Fruit fly (Drosophila melanogaster) whole organism, prepupa: Measurements from ENCODE around the gene eIF3a.

Source experiments
- Blimp-1 ChIP-seq: fragments of 200-800 bp; sonication (Bioruptor generic); optimal IDR thresholded peaks from 3 replicates; lab custom pipeline; 2017; ENCODE audit warnings: missing biosample characterization, missing genetic modification characterization, mild to moderate bottlenecking, moderate library complexity, missing genetic modification reagents
- CG10631 ChIP-seq: fragments of 200-800 bp; sonication (Bioruptor generic); optimal IDR thresholded peaks from 2 replicates; lab custom pipeline; 2016; ENCODE audit warnings: missing biosample characterization, missing genetic modification characterization
- CG11902 ChIP-seq: fragments of 200-800 bp; sonication (Bioruptor generic); optimal IDR thresholded peaks from 3 replicates; lab custom pipeline; 2016; ENCODE audit warnings: missing biosample characterization, missing genetic modification characterization
- CG15336 ChIP-seq: fragments of 200-800 bp; sonication (Bioruptor generic); IDR thresholded peaks from 2 replicates; pipeline ENCODE4 v1.3.6; 2022; ENCODE audit warnings: missing biosample characterization, missing genetic modification characterization
- CG1621 ChIP-seq: fragments of 200-800 bp; sonication (Bioruptor generic); optimal IDR thresholded peaks from 3 replicates; lab custom pipeline; 2018; ENCODE audit warnings: missing biosample characterization, mild to moderate bottlenecking, missing genetic modification characterization
- CG3032 ChIP-seq: fragments of 200-800 bp; optimal IDR thresholded peaks from 2 replicates; lab custom pipeline; 2019; ENCODE audit warnings: missing biosample characterization, mild to moderate bottlenecking, missing genetic modification characterization, moderate library complexity
- CG32006 ChIP-seq: fragments of 200-800 bp; sonication (Bioruptor generic); optimal IDR thresholded peaks from 3 replicates; lab custom pipeline; 2017; ENCODE audit warnings: missing biosample characterization, mild to moderate bottlenecking, missing genetic modification characterization
- CG34406 ChIP-seq: fragments of 200-800 bp; sonication (Bioruptor generic); optimal IDR thresholded peaks from 3 replicates; lab custom pipeline; 2016; ENCODE audit warnings: missing biosample characterization, missing genetic modification characterization
- CG3919 ChIP-seq: fragments of 200-800 bp; sonication (Bioruptor generic); optimal IDR thresholded peaks from 3 replicates; lab custom pipeline; 2016; ENCODE audit warnings: missing biosample characterization, missing genetic modification characterization
- CG4318 ChIP-seq: fragments of 200-800 bp; sonication (Bioruptor generic); optimal IDR thresholded peaks from 3 replicates; lab custom pipeline; 2017; ENCODE audit warnings: missing biosample characterization, mild to moderate bottlenecking, missing genetic modification characterization
- CG6163 ChIP-seq: fragments of 200-800 bp; sonication (Bioruptor generic); IDR thresholded peaks from 3 replicates; pipeline ENCODE4 v1.3.6; 2022; ENCODE audit warnings: missing biosample characterization, missing genetic modification characterization
- CG6792 ChIP-seq: fragments of 200-800 bp; sonication (Bioruptor generic); optimal IDR thresholded peaks from 3 replicates; lab custom pipeline; 2016; ENCODE audit warnings: missing biosample characterization, missing genetic modification characterization
- CG6808 ChIP-seq: fragments of 200-800 bp; sonication (Bioruptor generic); optimal IDR thresholded peaks from 3 replicates; lab custom pipeline; 2017; ENCODE audit warnings: missing biosample characterization, missing genetic modification characterization, mild to moderate bottlenecking, moderate library complexity, missing genetic modification reagents
- CG9139 ChIP-seq: fragments of 200-800 bp; sonication (Bioruptor generic); optimal IDR thresholded peaks from 3 replicates; lab custom pipeline; 2017; ENCODE audit warnings: missing biosample characterization, mild to moderate bottlenecking, missing genetic modification characterization
- Eip75B ChIP-seq: fragments of 200-800 bp; sonication (Bioruptor generic); optimal IDR thresholded peaks from 3 replicates; lab custom pipeline; 2016; ENCODE audit warnings: missing biosample characterization, missing genetic modification characterization
- Eip78C ChIP-seq: fragments of 200-800 bp; sonication (Bioruptor generic); peaks from one replicate; lab custom pipeline; 2016; ENCODE audit warnings: missing biosample characterization, missing genetic modification characterization
- Eip93F ChIP-seq: fragments of 200-800 bp; sonication (Bioruptor generic); optimal IDR thresholded peaks from 2 replicates; lab custom pipeline; 2016; ENCODE audit warnings: missing biosample characterization, mild to moderate bottlenecking, missing genetic modification characterization
- Ets96B ChIP-seq: fragments of 200-800 bp; optimal IDR thresholded peaks from 2 replicates; lab custom pipeline; 2019; ENCODE audit warnings: missing biosample characterization, mild to moderate bottlenecking, missing genetic modification characterization, moderate library complexity
- Gug ChIP-seq: fragments of 200-800 bp; sonication (Bioruptor generic); IDR thresholded peaks from 2 replicates; pipeline ENCODE4 v1.3.6; 2022; ENCODE audit warnings: missing biosample characterization, missing genetic modification characterization
- Hr38 ChIP-seq: sonication (Bioruptor generic); optimal IDR thresholded peaks from 2 replicates; lab custom pipeline; 2016; ENCODE audit warnings: missing biosample characterization, missing genetic modification characterization
- Hr39 ChIP-seq: fragments of 200-800 bp; sonication (Bioruptor generic); optimal IDR thresholded peaks from 2 replicates; lab custom pipeline; 2016; ENCODE audit warnings: missing biosample characterization, missing genetic modification characterization
- OdsH ChIP-seq: fragments of 200-800 bp; sonication (Bioruptor generic); optimal IDR thresholded peaks from 3 replicates; lab custom pipeline; 2016; ENCODE audit warnings: missing biosample characterization, missing genetic modification characterization
- Smox ChIP-seq: fragments of 200-800 bp; sonication (Bioruptor generic); optimal IDR thresholded peaks from 3 replicates; lab custom pipeline; 2016; ENCODE audit warnings: missing biosample characterization, missing genetic modification characterization
- Sox14 ChIP-seq: fragments of 200-800 bp; sonication (Bioruptor generic); optimal IDR thresholded peaks from 3 replicates; lab custom pipeline; 2016; ENCODE audit warnings: missing biosample characterization, missing genetic modification characterization
- acj6 ChIP-seq: fragments of 200-800 bp; sonication (Bioruptor generic); optimal IDR thresholded peaks from 3 replicates; lab custom pipeline; 2016; ENCODE audit warnings: missing biosample characterization, missing genetic modification characterization
- cyc ChIP-seq: fragments of 200-800 bp; sonication (Bioruptor generic); optimal IDR thresholded peaks from 3 replicates; lab custom pipeline; 2016; ENCODE audit warnings: missing biosample characterization, missing genetic modification characterization
- dac ChIP-seq: fragments of 200-800 bp; sonication (Bioruptor generic); optimal IDR thresholded peaks from 2 replicates; lab custom pipeline; 2017; ENCODE audit warnings: missing biosample characterization, mild to moderate bottlenecking, missing genetic modification characterization
- dsx ChIP-seq: fragments of 200-800 bp; optimal IDR thresholded peaks from 3 replicates; lab custom pipeline; 2019; ENCODE audit warnings: missing biosample characterization, mild to moderate bottlenecking, missing genetic modification characterization, moderate library complexity; ENCODE audit not compliant: poor library complexity, severe bottlenecking
- eg ChIP-seq: fragments of 200-800 bp; sonication (Bioruptor generic); IDR thresholded peaks from 3 replicates; pipeline ENCODE4 v1.3.6; 2022; ENCODE audit warnings: missing biosample characterization, missing genetic modification characterization
- esn ChIP-seq: fragments of 200-800 bp; sonication (Bioruptor generic); optimal IDR thresholded peaks from 2 replicates; lab custom pipeline; 2016; ENCODE audit warnings: missing biosample characterization, mild to moderate bottlenecking, missing genetic modification characterization, moderate library complexity
- fd59A ChIP-seq: fragments of 200-800 bp; sonication (Bioruptor generic); optimal IDR thresholded peaks from 2 replicates; lab custom pipeline; 2017; ENCODE audit warnings: missing biosample characterization, mild to moderate bottlenecking, missing genetic modification characterization, missing genetic modification reagents
- fd85E ChIP-seq: fragments of 200-800 bp; sonication (Bioruptor generic); optimal IDR thresholded peaks from 3 replicates; lab custom pipeline; 2016; ENCODE audit warnings: missing biosample characterization, missing genetic modification characterization
- fkh ChIP-seq: fragments of 200-800 bp; sonication (Bioruptor generic); optimal IDR thresholded peaks from 3 replicates; lab custom pipeline; 2017; ENCODE audit warnings: missing biosample characterization, mild to moderate bottlenecking, missing genetic modification characterization, moderate library complexity
- lz ChIP-seq: fragments of 200-800 bp; sonication (Bioruptor generic); optimal IDR thresholded peaks from 3 replicates; lab custom pipeline; 2016; ENCODE audit warnings: missing biosample characterization, missing genetic modification characterization
- net ChIP-seq: fragments of 200-800 bp; sonication (Bioruptor generic); optimal IDR thresholded peaks from 3 replicates; lab custom pipeline; 2016; ENCODE audit warnings: missing biosample characterization, missing genetic modification characterization
- pdm3 ChIP-seq: fragments of 200-800 bp; sonication (Bioruptor generic); optimal IDR thresholded peaks from 3 replicates; lab custom pipeline; 2016; ENCODE audit warnings: missing biosample characterization, missing genetic modification characterization
- salr ChIP-seq, 2 experiments: fragments of 200-800 bp; sonication (Bioruptor generic); optimal IDR thresholded peaks; 3 replicates each; lab custom pipeline; 2016 to 2018; ENCODE audit warnings: missing biosample characterization in 2 of 2, missing genetic modification characterization in 2 of 2, mild to moderate bottlenecking in 1 of 2
- spab ChIP-seq: fragments of 200-800 bp; sonication (Bioruptor generic); optimal IDR thresholded peaks from 2 replicates; lab custom pipeline; 2017; ENCODE audit warnings: missing biosample characterization, mild to moderate bottlenecking, missing genetic modification characterization, missing genetic modification reagents
- svp ChIP-seq: fragments of 200-800 bp; sonication (Bioruptor generic); peaks from one replicate; lab custom pipeline; 2016; ENCODE audit warnings: missing biosample characterization, missing genetic modification characterization
- topi ChIP-seq: fragments of 200-800 bp; sonication (Bioruptor generic); optimal IDR thresholded peaks from 3 replicates; lab custom pipeline; 2016; ENCODE audit warnings: missing biosample characterization, missing genetic modification characterization
- vri ChIP-seq: fragments of 200-800 bp; sonication (Bioruptor generic); optimal IDR thresholded peaks from 3 replicates; lab custom pipeline; 2016; ENCODE audit warnings: missing biosample characterization, mild to moderate bottlenecking, missing genetic modification characterization

Gene eIF3a

dm6 chr3R:4399810-4400496, 33.7 kb downstream of the eIF3a start (continued):
- TF ChIP-seq CG10631 (GFP tag; lab: Kevin White, UChicago) (peak; percentile 14), lz (GFP tag; lab: Kevin White, UChicago) (no peak), CG32006 (peak; percentile 59), Eip75B (GFP tag; lab: Kevin White, UChicago) (no peak), cyc (GFP tag; lab: Kevin White, UChicago) (peak; percentile 30), Eip78C (peak; percentile 65), svp (GFP tag; lab: Kevin White, UChicago) (no peak), CG9139 (GFP tag; lab: Kevin White, UChicago) (no peak), CG3919 (GFP tag; lab: Kevin White, UChicago) (no peak)
- TF ChIP-seq, all 60 proteins: peak for 26

dm6 chr3R:4397403-4398079, 36.2 kb downstream of the eIF3a start, which contains the start of gene CG9855:
TSS of gene CG9855 (minus strand) at chr3R:4397875.
- TF ChIP-seq Blimp-1 (GFP tag; lab: Kevin White, UChicago) (peak; percentile 10), dsx (peak; percentile 86), Sox14 (GFP tag; lab: Kevin White, UChicago) (peak; percentile 14), Eip78C (peak; percentile 73), Eip93F (no peak)

dm6 chr3R:4394654-4395581, 38.8 kb downstream of the eIF3a start:
- TF ChIP-seq salr (GFP tag; optimal IDR thresholded peaks at IDR 0.05; lab: Kevin White, UChicago) (peak; percentile 86 to 89), acj6 (peak; percentile 94), CG1621 (peak; percentile 90), vri (peak; percentile 97), topi (peak; percentile 95), cyc (GFP tag; lab: Kevin White, UChicago) (peak; percentile 95), eg (GFP tag; lab: Robert Waterston, UW) (peak; percentile 96), Smox (GFP tag; lab: Kevin White, UChicago) (peak; percentile 90), Hr39 (GFP tag; lab: Kevin White, UChicago) (peak; percentile 96), CG6163 (GFP tag; lab: Robert Waterston, UW) (peak; percentile 95), pdm3 (GFP tag; lab: Kevin White, UChicago) (peak; percentile 96), CG4318 (GFP tag; lab: Kevin White, UChicago) (peak; percentile 93), CG6792 (GFP tag; lab: Kevin White, UChicago) (peak; percentile 93), CG3032 (tag; lab: Kevin White, UChicago) (peak; percentile 86), CG10631 (GFP tag; lab: Kevin White, UChicago) (peak; percentile 85), CG11902 (GFP tag; lab: Kevin White, UChicago) (peak; percentile 91), fd59A (GFP tag; lab: Kevin White, UChicago) (peak; percentile 80), OdsH (peak; percentile 95), fd85E (GFP tag; lab: Kevin White, UChicago) (peak; percentile 83), esn (GFP tag; lab: Kevin White, UChicago) (peak; percentile 96), Eip93F (peak; percentile 93), Ets96B (tag; lab: Kevin White, UChicago) (peak; percentile 87), CG32006 (peak; percentile 97), Hr38 (GFP tag; lab: Kevin White, UChicago) (no peak), svp (GFP tag; lab: Kevin White, UChicago) (peak; percentile 98), CG6808 (peak; percentile 65), lz (GFP tag; lab: Kevin White, UChicago) (peak; percentile 94), Gug (GFP tag; lab: Robert Waterston, UW) (peak; percentile 93), CG15336 (GFP tag; lab: Robert Waterston, UW) (peak; percentile 97), Blimp-1 (GFP tag; lab: Kevin White, UChicago) (peak; percentile 61), CG34406 (GFP tag; lab: Kevin White, UChicago) (peak; percentile 94), spab (peak; percentile 76), net (peak; percentile 94), fkh (peak; percentile 89), Eip75B (GFP tag; lab: Kevin White, UChicago) (peak; percentile 92), Sox14 (GFP tag; lab: Kevin White, UChicago) (peak; percentile 97), dac (GFP tag; lab: Kevin White, UChicago) (peak; percentile 95)
